Worm (Caenorhabditis elegans) whole organism, L3 larva: ENCODE results near the gene F08F8.6.

ENCODE experiments used
- aly-2 ChIP-seq: fragments of 150-350 bp; optimal IDR thresholded peaks from 2 replicates; lab custom pipeline; 2014; ENCODE audit warnings: missing biosample characterization, missing genetic modification characterization
- egl-27 ChIP-seq: sonication (generic microtip); optimal IDR thresholded peaks from 4 replicates; lab custom pipeline; 2017; ENCODE audit warnings: missing biosample characterization, missing genetic modification reagents, missing genetic modification characterization
- elt-3 ChIP-seq, 3 experiments: fragments of 150-350 bp in 1 of 3; sonication (generic microtip) in 2 of 3; optimal IDR thresholded peaks; 2 replicates in 2 of 3; 4 replicates in 1 of 3; lab custom pipeline; 2014 to 2017; ENCODE audit warnings: missing biosample characterization in 3 of 3, missing genetic modification characterization in 3 of 3
- fkh-10 ChIP-seq: sonication (generic microtip); optimal IDR thresholded peaks from 2 replicates; lab custom pipeline; 2017; ENCODE audit warnings: missing biosample characterization, missing genetic modification reagents, missing genetic modification characterization
- fos-1 ChIP-seq: fragments of 150-350 bp; optimal IDR thresholded peaks from 2 replicates; lab custom pipeline; 2014; ENCODE audit warnings: missing biosample characterization, missing genetic modification characterization
- nhr-76 ChIP-seq: fragments of 150-350 bp; sonication (generic microtip); optimal IDR thresholded peaks from 5 replicates; lab custom pipeline; 2014; ENCODE audit warnings: missing biosample characterization, missing genetic modification characterization
- pha-4 ChIP-seq: fragments of 150-350 bp; optimal IDR thresholded peaks from 2 replicates; lab custom pipeline; 2014; ENCODE audit warnings: missing biosample characterization, missing genetic modification reagents, missing genetic modification characterization
- tbx-2 ChIP-seq: sonication (generic microtip); optimal IDR thresholded peaks from 2 replicates; lab custom pipeline; 2016; ENCODE audit warnings: mild to moderate bottlenecking, missing genetic modification characterization, missing compliant biosample characterization
- unc-62 ChIP-seq: fragments of 150-350 bp; sonication (generic microtip); optimal IDR thresholded peaks from 4 replicates; lab custom pipeline; 2014; ENCODE audit warnings: missing biosample characterization, missing genetic modification reagents, missing genetic modification characterization
- ztf-11 ChIP-seq: fragments of 150-350 bp; optimal IDR thresholded peaks from 2 replicates; lab custom pipeline; 2014; ENCODE audit warnings: missing biosample characterization, missing genetic modification characterization

DNA sequence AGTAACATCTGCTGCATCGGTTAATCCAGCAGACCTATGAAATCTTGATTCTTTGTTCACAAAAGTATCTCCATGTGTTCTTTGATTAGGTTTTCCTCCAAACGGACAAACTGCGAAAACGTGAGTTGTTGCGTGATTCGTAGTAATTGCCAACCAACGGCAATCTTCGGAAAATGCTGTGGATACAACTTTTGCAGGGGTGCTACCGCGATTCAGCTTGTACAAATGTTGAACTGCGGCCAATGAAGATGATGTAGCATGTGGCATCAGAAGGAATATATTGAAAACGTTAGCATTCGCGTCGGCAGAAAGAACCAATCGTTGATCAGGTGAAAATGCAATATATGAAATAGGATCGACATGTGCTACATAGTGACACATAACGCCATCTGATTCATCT, 11.8 kb upstream of the F08F8.6 start:
- TF ChIP-seq unc-62 (GFP tag; lab: Kevin White, UChicago): no peak
- no peak for TF ChIP-seq aly-2 (tag; lab: Kevin White, UChicago)
- TF ChIP-seq tbx-2 (tag; lab: Kevin White, UChicago): no peak
- TF ChIP-seq fkh-10 (GFP tag; lab: Kevin White, UChicago): no peak
- TF ChIP-seq fos-1 (tag; lab: Kevin White, UChicago): no peak
- TF ChIP-seq elt-3 (tag; optimal IDR thresholded peaks at IDR 0.05; lab: Kevin White, UChicago): no peak
- TF ChIP-seq pha-4: no peak
- no peak for TF ChIP-seq egl-27 (tag; lab: Kevin White, UChicago)
- TF ChIP-seq ztf-11: no peak
- no peak for TF ChIP-seq nhr-76 (tag; lab: Kevin White, UChicago)
